Fruit fly (Drosophila melanogaster) whole organism, embryonic: ENCODE data around the gene CG9919.

Experiments used
- BEAF-32 ChIP-seq: fragments of 200-800 bp; sonication (Bioruptor generic); optimal IDR thresholded peaks from 3 replicates; lab custom pipeline; 2017; ENCODE audit warnings: missing biosample characterization, missing genetic modification characterization, mild to moderate bottlenecking, moderate library complexity, missing genetic modification reagents
- Bgb ChIP-seq: fragments of 200-800 bp; sonication (Bioruptor generic); IDR thresholded peaks from 2 replicates; pipeline ENCODE4 v1.3.6; 2022; ENCODE audit warnings: missing biosample characterization, missing genetic modification characterization; ENCODE audit not compliant: partially characterized antibody
- CG11093 ChIP-seq: fragments of 200-800 bp; sonication (Bioruptor generic); IDR thresholded peaks from 3 replicates; pipeline ENCODE4 v1.3.6; 2022; ENCODE audit warnings: missing biosample characterization, missing genetic modification characterization
- CG11723 ChIP-seq: fragments of 200-800 bp; sonication (Bioruptor generic); optimal IDR thresholded peaks from 2 replicates; lab custom pipeline; 2017; ENCODE audit warnings: missing biosample characterization, mild to moderate bottlenecking, missing genetic modification characterization
- CG13287 ChIP-seq: fragments of 200-800 bp; sonication (Bioruptor generic); IDR thresholded peaks from 2 replicates; pipeline ENCODE4 v1.3.6; 2022; ENCODE audit warnings: missing biosample characterization, missing genetic modification characterization; ENCODE audit not compliant: partially characterized antibody
- CG15696 ChIP-seq: fragments of 200-800 bp; sonication (Bioruptor generic); optimal IDR thresholded peaks from 2 replicates; lab custom pipeline; 2019; ENCODE audit warnings: missing biosample characterization, mild to moderate bottlenecking, missing genetic modification characterization, moderate library complexity
- CG16863 ChIP-seq: fragments of 200-800 bp; sonication (Bioruptor generic); optimal IDR thresholded peaks from 3 replicates; lab custom pipeline; 2016; ENCODE audit warnings: missing biosample characterization, missing genetic modification characterization
- CG17328 ChIP-seq: fragments of 200-800 bp; sonication (Bioruptor generic); IDR thresholded peaks from 2 replicates; pipeline ENCODE4 v1.3.6; 2022; ENCODE audit warnings: missing biosample characterization, missing genetic modification characterization
- CG17829 ChIP-seq: fragments of 200-800 bp; optimal IDR thresholded peaks from 2 replicates; lab custom pipeline; 2019; ENCODE audit warnings: missing biosample characterization, mild to moderate bottlenecking, missing genetic modification characterization, moderate library complexity
- CG18764 ChIP-seq: fragments of 200-800 bp; sonication (Bioruptor generic); optimal IDR thresholded peaks from 3 replicates; lab custom pipeline; 2016; ENCODE audit warnings: missing biosample characterization, missing genetic modification characterization
- CG2889 ChIP-seq: fragments of 200-800 bp; sonication (Bioruptor generic); IDR thresholded peaks from 3 replicates; pipeline ENCODE4 v1.3.6; 2022; ENCODE audit warnings: missing biosample characterization, missing genetic modification characterization
- CG4328 ChIP-seq: fragments of 200-800 bp; sonication (Bioruptor generic); optimal IDR thresholded peaks from 3 replicates; lab custom pipeline; 2017; ENCODE audit warnings: missing biosample characterization, missing genetic modification reagents, missing genetic modification characterization
- CG6175 ChIP-seq: fragments of 200-800 bp; sonication (Bioruptor generic); IDR thresholded peaks from 3 replicates; pipeline ENCODE4 v1.3.6; 2022; ENCODE audit warnings: missing biosample characterization, missing genetic modification characterization
- CG6689 ChIP-seq: fragments of 200-800 bp; sonication (Bioruptor generic); IDR thresholded peaks from 2 replicates; pipeline ENCODE4 v1.3.6; 2022; ENCODE audit warnings: missing biosample characterization, missing genetic modification characterization
- CG7786 ChIP-seq: fragments of 200-800 bp; sonication (Bioruptor generic); optimal IDR thresholded peaks from 2 replicates; lab custom pipeline; 2016; ENCODE audit warnings: missing biosample characterization, missing genetic modification characterization
- CG9817 ChIP-seq: fragments of 200-800 bp; sonication (Bioruptor generic); optimal IDR thresholded peaks from 2 replicates; lab custom pipeline; 2018; ENCODE audit warnings: missing biosample characterization, mild to moderate bottlenecking, missing genetic modification characterization, moderate library complexity
- D ChIP-seq, 2 experiments: fragments of 200-800 bp in 1 of 2; fragments of >200 bp in 1 of 2; sonication (Bioruptor generic) in 1 of 2; optimal IDR thresholded peaks; 2 replicates in 1 of 2; 3 replicates in 1 of 2; lab custom pipeline; 2017; ENCODE audit warnings: mild to moderate bottlenecking in 1 of 2, missing biosample characterization in 1 of 2, missing genetic modification characterization in 1 of 2, missing genetic modification reagents in 1 of 2
- D19A ChIP-seq: fragments of 200-800 bp; optimal IDR thresholded peaks from 3 replicates; lab custom pipeline; 2019; ENCODE audit warnings: missing biosample characterization, mild to moderate bottlenecking, missing genetic modification characterization, moderate library complexity
- HLH4C ChIP-seq: fragments of 200-800 bp; sonication (Bioruptor generic); IDR thresholded peaks from 3 replicates; pipeline ENCODE4 v1.3.6; 2022; ENCODE audit warnings: missing biosample characterization, missing genetic modification characterization; ENCODE audit not compliant: partially characterized antibody
- HLHmδ ChIP-seq: fragments of 200-800 bp; sonication (Bioruptor generic); optimal IDR thresholded peaks from 2 replicates; lab custom pipeline; 2018; ENCODE audit warnings: missing biosample characterization, mild to moderate bottlenecking, missing genetic modification characterization, moderate library complexity
- HmgZ ChIP-seq: fragments of 200-800 bp; sonication (Bioruptor generic); optimal IDR thresholded peaks from 2 replicates; lab custom pipeline; 2018; ENCODE audit warnings: missing biosample characterization, mild to moderate bottlenecking, missing genetic modification characterization
- Hsf ChIP-seq: fragments of 200-800 bp; sonication (Bioruptor generic); optimal IDR thresholded peaks from 3 replicates; lab custom pipeline; 2016; ENCODE audit warnings: missing biosample characterization, missing genetic modification characterization
- Kr ChIP-seq: fragments of 200-800 bp; sonication (Bioruptor generic); optimal IDR thresholded peaks from 2 replicates; lab custom pipeline; 2017; ENCODE audit warnings: missing biosample characterization, mild to moderate bottlenecking, missing genetic modification characterization
- Myb ChIP-seq: fragments of 200-800 bp; sonication (Bioruptor generic); optimal IDR thresholded peaks from 2 replicates; lab custom pipeline; 2016; ENCODE audit warnings: missing biosample characterization, missing genetic modification characterization
- Nf-YA ChIP-seq: fragments of 200-800 bp; sonication (Bioruptor generic); IDR thresholded peaks from 2 replicates; pipeline ENCODE4 v1.3.6; 2022; ENCODE audit warnings: missing biosample characterization, missing genetic modification characterization
- Poxn ChIP-seq: fragments of 200-800 bp; sonication (Bioruptor generic); IDR thresholded peaks from 2 replicates; pipeline ENCODE4 v1.3.6; 2022; ENCODE audit warnings: missing biosample characterization, missing genetic modification characterization
- Ptx1 ChIP-seq: fragments of 200-800 bp; sonication (Bioruptor generic); IDR thresholded peaks from 2 replicates; pipeline ENCODE4 v1.3.6; 2022; ENCODE audit warnings: missing biosample characterization, missing genetic modification characterization
- Scr ChIP-seq: fragments of 200-800 bp; sonication (Bioruptor generic); IDR thresholded peaks from 2 replicates; pipeline ENCODE4 v1.3.6; 2022; ENCODE audit warnings: missing biosample characterization, missing genetic modification characterization; ENCODE audit not compliant: partially characterized antibody
- Sox102F ChIP-seq: fragments of 200-800 bp; sonication (Bioruptor generic); optimal IDR thresholded peaks from 2 replicates; lab custom pipeline; 2018; ENCODE audit warnings: missing biosample characterization, mild to moderate bottlenecking, missing genetic modification characterization, moderate library complexity
- Vsx1 ChIP-seq: fragments of 200-800 bp; sonication (Bioruptor generic); optimal IDR thresholded peaks from 2 replicates; lab custom pipeline; 2017; ENCODE audit warnings: missing biosample characterization, mild to moderate bottlenecking, missing genetic modification characterization, missing genetic modification reagents
- ac ChIP-seq: fragments of 200-800 bp; sonication (Bioruptor generic); optimal IDR thresholded peaks from 3 replicates; lab custom pipeline; 2017; ENCODE audit warnings: missing biosample characterization, mild to moderate bottlenecking, missing genetic modification characterization
- amos ChIP-seq: fragments of 200-800 bp; sonication (Bioruptor generic); IDR thresholded peaks from 2 replicates; pipeline ENCODE4 v1.3.6; 2022; ENCODE audit warnings: missing biosample characterization, missing genetic modification characterization; ENCODE audit not compliant: partially characterized antibody
- chn ChIP-seq: fragments of 200-800 bp; sonication (Bioruptor generic); optimal IDR thresholded peaks from 2 replicates; lab custom pipeline; 2016; ENCODE audit warnings: missing biosample characterization, missing genetic modification characterization
- corto ChIP-seq: fragments of 200-800 bp; sonication (Bioruptor generic); optimal IDR thresholded peaks from 2 replicates; lab custom pipeline; 2016; ENCODE audit warnings: missing biosample characterization, mild to moderate bottlenecking, missing genetic modification characterization, moderate library complexity
- dimm ChIP-seq: fragments of 200-800 bp; sonication (Bioruptor generic); IDR thresholded peaks from 2 replicates; pipeline ENCODE4 v1.3.6; 2022; ENCODE audit warnings: missing biosample characterization, missing genetic modification characterization
- fu2 ChIP-seq: fragments of 200-800 bp; sonication (Bioruptor generic); optimal IDR thresholded peaks from 2 replicates; lab custom pipeline; 2016; ENCODE audit warnings: missing biosample characterization, missing genetic modification characterization
- inv ChIP-seq: fragments of 200-800 bp; sonication (Bioruptor generic); IDR thresholded peaks from 2 replicates; pipeline ENCODE4 v1.3.6; 2022; ENCODE audit warnings: missing biosample characterization, missing genetic modification characterization; ENCODE audit not compliant: partially characterized antibody
- jigr1 ChIP-seq: fragments of 200-800 bp; sonication (Bioruptor generic); IDR thresholded peaks from 3 replicates; pipeline ENCODE4 v1.3.6; 2022; ENCODE audit warnings: missing biosample characterization, missing genetic modification characterization
- jumu ChIP-seq: fragments of 200-800 bp; sonication (Bioruptor generic); optimal IDR thresholded peaks from 3 replicates; lab custom pipeline; 2016; ENCODE audit warnings: missing biosample characterization, missing genetic modification characterization
- lilli ChIP-seq: fragments of 200-800 bp; sonication (Bioruptor generic); optimal IDR thresholded peaks from 3 replicates; lab custom pipeline; 2016; ENCODE audit warnings: missing biosample characterization, missing genetic modification characterization
- luna ChIP-seq: fragments of 200-800 bp; sonication (Bioruptor generic); optimal IDR thresholded peaks from 2 replicates; lab custom pipeline; 2016; ENCODE audit warnings: missing biosample characterization, missing genetic modification characterization
- pita ChIP-seq: fragments of 200-800 bp; sonication (Bioruptor generic); optimal IDR thresholded peaks from 2 replicates; lab custom pipeline; 2017; ENCODE audit warnings: missing biosample characterization, mild to moderate bottlenecking, missing genetic modification characterization
- repo ChIP-seq: fragments of 200-800 bp; sonication (Bioruptor generic); optimal IDR thresholded peaks from 2 replicates; lab custom pipeline; 2016; ENCODE audit warnings: missing biosample characterization, missing genetic modification characterization
- sima ChIP-seq: fragments of 200-800 bp; sonication (Bioruptor generic); optimal IDR thresholded peaks from 2 replicates; lab custom pipeline; 2016; ENCODE audit warnings: missing biosample characterization, missing genetic modification characterization
- stwl ChIP-seq: fragments of 200-800 bp; sonication (Bioruptor generic); optimal IDR thresholded peaks from 3 replicates; lab custom pipeline; 2018; ENCODE audit warnings: missing biosample characterization, mild to moderate bottlenecking, missing genetic modification characterization, moderate library complexity
- sug ChIP-seq: fragments of 200-800 bp; optimal IDR thresholded peaks from 2 replicates; lab custom pipeline; 2019; ENCODE audit warnings: missing biosample characterization, mild to moderate bottlenecking, missing genetic modification characterization, moderate library complexity
- tx ChIP-seq: fragments of 200-800 bp; sonication (Bioruptor generic); optimal IDR thresholded peaks from 2 replicates; lab custom pipeline; 2016; ENCODE audit warnings: missing biosample characterization, missing genetic modification characterization
- z ChIP-seq: fragments of 200-800 bp; sonication (Bioruptor generic); IDR thresholded peaks from 3 replicates; pipeline ENCODE4 v1.3.6; 2022; ENCODE audit warnings: missing biosample characterization, missing genetic modification characterization
- zf30C ChIP-seq: fragments of 200-800 bp; sonication (Bioruptor generic); optimal IDR thresholded peaks from 3 replicates; lab custom pipeline; 2018; ENCODE audit warnings: missing biosample characterization, mild to moderate bottlenecking, missing genetic modification characterization

Gene CG9919

dm6 chrX:16313078-16313875 lies 17.3 kb downstream of the CG9919 start, which contains the start of the genes CG9915 and SWIP (continued):
- TF ChIP-seq jumu (no peak), CG17328 (GFP tag; lab: Robert Waterston, UW) (no peak), sug (tag; lab: Kevin White, UChicago) (no peak), Sox102F (GFP tag; lab: Kevin White, UChicago) (no peak), Poxn (GFP tag; lab: Robert Waterston, UW) (no peak), sima (no peak), Vsx1 (GFP tag; lab: Kevin White, UChicago) (no peak), dimm (GFP tag; lab: Robert Waterston, UW) (no peak), BEAF-32 (GFP tag; lab: Kevin White, UChicago) (peak; percentile 30), corto (GFP tag; lab: Kevin White, UChicago) (no peak), ac (GFP tag; lab: Kevin White, UChicago) (no peak), HLHmδ (no peak), pita (GFP tag; lab: Kevin White, UChicago) (no peak), CG6689 (GFP tag; lab: Robert Waterston, UW) (no peak), D (optimal IDR thresholded peaks at IDR 0.05; lab: Kevin White, UChicago) (no peak), D (GFP tag; optimal IDR thresholded peaks at IDR 0.05; lab: Kevin White, UChicago) (no peak), CG11093 (no peak), fu2 (GFP tag; lab: Kevin White, UChicago) (no peak), inv (GFP tag; lab: Robert Waterston, UW) (no peak), z (GFP tag; lab: Robert Waterston, UW) (no peak), CG2889 (GFP tag; lab: Robert Waterston, UW) (no peak), CG9817 (tag; lab: Kevin White, UChicago) (no peak), amos (GFP tag; lab: Robert Waterston, UW) (peak; percentile 60; the same call in 1 of the 2 replicates), HLH4C (GFP tag; lab: Robert Waterston, UW) (peak; percentile 83), D19A (no peak), Ptx1 (no peak), repo (no peak), Kr (no peak), CG7786 (peak; percentile 15), chn (no peak), CG17829 (tag; lab: Kevin White, UChicago) (peak; percentile 23), Hsf (GFP tag; lab: Kevin White, UChicago) (no peak), CG15696 (tag; lab: Kevin White, UChicago) (peak; percentile 62), jigr1 (GFP tag; lab: Robert Waterston, UW) (no peak), tx (no peak), luna (GFP tag; lab: Kevin White, UChicago) (no peak), stwl (tag; lab: Kevin White, UChicago) (peak; percentile 38), HmgZ (no peak), zf30C (GFP tag; lab: Kevin White, UChicago) (no peak), Nf-YA (GFP tag; lab: Robert Waterston, UW) (no peak), CG16863 (no peak), CG6175 (GFP tag; lab: Robert Waterston, UW) (no peak), lilli (GFP tag; lab: Kevin White, UChicago) (no peak), Bgb (peak; percentile 73), Myb (GFP tag; lab: Kevin White, UChicago) (no peak), CG18764 (GFP tag; lab: Kevin White, UChicago) (peak; percentile 100), CG11723 (GFP tag; lab: Kevin White, UChicago) (no peak), CG13287 (peak; percentile 47; the same call in 1 of the 2 replicates), CG4328 (GFP tag; lab: Kevin White, UChicago) (no peak), Scr (GFP tag; lab: Robert Waterston, UW) (peak; percentile 60)
